Fruit fly (Drosophila melanogaster): ENCODE data around the gene Atg101.

DNA sequence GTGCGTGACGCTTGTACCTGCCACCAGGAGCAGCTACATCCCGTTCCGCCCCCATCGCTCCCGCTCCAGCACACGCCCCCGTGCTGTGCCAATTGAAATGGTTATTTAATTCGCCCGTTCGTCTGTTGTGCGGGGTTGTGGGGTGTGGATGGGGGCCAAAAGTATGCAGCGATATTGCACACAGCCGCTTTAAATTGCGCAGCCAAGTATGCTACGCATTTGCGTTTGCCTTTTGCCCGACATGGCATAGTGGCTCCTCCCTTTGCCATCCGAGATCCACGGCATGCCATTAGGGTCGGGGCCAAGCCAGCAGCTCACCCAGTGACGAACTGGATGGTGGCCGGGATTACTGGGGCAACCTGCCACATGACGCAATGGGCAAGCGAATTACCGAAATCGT, 19.5 kb upstream of the Atg101 start:
- TF ChIP-seq tai (GFP tag; optimal IDR thresholded peaks at IDR 0.05), result no peak
- no peak for TF ChIP-seq usp (GFP tag; optimal IDR thresholded peaks at IDR 0.05)
- no peak for TF ChIP-seq pan (optimal IDR thresholded peaks at IDR 0.05)
- peak; percentile 35 for TF ChIP-seq Hr78 (GFP tag; optimal IDR thresholded peaks at IDR 0.05)
- no peak for TF ChIP-seq Vsx2 (GFP tag; optimal IDR thresholded peaks at IDR 0.05; ENCODE audit: partially characterized antibody)
- TF ChIP-seq Abd-B (GFP tag; optimal IDR thresholded peaks at IDR 0.05), result no peak
- TF ChIP-seq Myc (optimal IDR thresholded peaks at IDR 0.05), result peak; percentile 83
- no peak for TF ChIP-seq Dfd (GFP tag; optimal IDR thresholded peaks at IDR 0.05)
- TF ChIP-seq rgr (GFP tag; optimal IDR thresholded peaks at IDR 0.05), result no peak
- TF ChIP-seq sage (GFP tag; optimal IDR thresholded peaks at IDR 0.05), result no peak
- no peak for TF ChIP-seq jim (GFP tag; optimal IDR thresholded peaks at IDR 0.05)
- no peak for TF ChIP-seq Mio (GFP tag; optimal IDR thresholded peaks at IDR 0.05)
- TF ChIP-seq Hnf4 (GFP tag; optimal IDR thresholded peaks at IDR 0.05), result no peak
